Fruit fly (Drosophila melanogaster) whole organism, prepupa: ENCODE results near the gene CG43678.

Experiments used
- Blimp-1 ChIP-seq: fragments of 200-800 bp; sonication (Bioruptor generic); optimal IDR thresholded peaks from 3 replicates; lab custom pipeline; 2017; ENCODE audit warnings: missing biosample characterization, missing genetic modification characterization, mild to moderate bottlenecking, moderate library complexity, missing genetic modification reagents
- CG10631 ChIP-seq: fragments of 200-800 bp; sonication (Bioruptor generic); optimal IDR thresholded peaks from 2 replicates; lab custom pipeline; 2016; ENCODE audit warnings: missing biosample characterization, missing genetic modification characterization
- CG10669 ChIP-seq: fragments of 200-800 bp; sonication (Bioruptor generic); optimal IDR thresholded peaks from 3 replicates; lab custom pipeline; 2018; ENCODE audit warnings: missing biosample characterization, mild to moderate bottlenecking, missing genetic modification characterization, moderate library complexity
- CG11294 ChIP-seq: fragments of 200-800 bp; sonication (Bioruptor generic); IDR thresholded peaks from 2 replicates; pipeline ENCODE4 v1.3.6; 2022; ENCODE audit warnings: missing biosample characterization, missing genetic modification characterization
- CG11762 ChIP-seq: fragments of 200-800 bp; sonication (Bioruptor generic); optimal IDR thresholded peaks from 3 replicates; lab custom pipeline; 2016; ENCODE audit warnings: missing biosample characterization, missing genetic modification characterization; ENCODE audit not compliant: insufficient read depth
- CG11902 ChIP-seq: fragments of 200-800 bp; sonication (Bioruptor generic); optimal IDR thresholded peaks from 3 replicates; lab custom pipeline; 2016; ENCODE audit warnings: missing biosample characterization, missing genetic modification characterization
- CG15336 ChIP-seq: fragments of 200-800 bp; sonication (Bioruptor generic); IDR thresholded peaks from 2 replicates; pipeline ENCODE4 v1.3.6; 2022; ENCODE audit warnings: missing biosample characterization, missing genetic modification characterization
- CG1621 ChIP-seq: fragments of 200-800 bp; sonication (Bioruptor generic); optimal IDR thresholded peaks from 3 replicates; lab custom pipeline; 2018; ENCODE audit warnings: missing biosample characterization, mild to moderate bottlenecking, missing genetic modification characterization
- CG3032 ChIP-seq: fragments of 200-800 bp; optimal IDR thresholded peaks from 2 replicates; lab custom pipeline; 2019; ENCODE audit warnings: missing biosample characterization, mild to moderate bottlenecking, missing genetic modification characterization, moderate library complexity
- CG31627 ChIP-seq: fragments of 200-800 bp; sonication (Bioruptor generic); optimal IDR thresholded peaks from 3 replicates; lab custom pipeline; 2016; ENCODE audit warnings: missing biosample characterization, missing genetic modification characterization
- CG32006 ChIP-seq: fragments of 200-800 bp; sonication (Bioruptor generic); optimal IDR thresholded peaks from 3 replicates; lab custom pipeline; 2017; ENCODE audit warnings: missing biosample characterization, mild to moderate bottlenecking, missing genetic modification characterization
- CG34406 ChIP-seq: fragments of 200-800 bp; sonication (Bioruptor generic); optimal IDR thresholded peaks from 3 replicates; lab custom pipeline; 2016; ENCODE audit warnings: missing biosample characterization, missing genetic modification characterization
- CG3919 ChIP-seq: fragments of 200-800 bp; sonication (Bioruptor generic); optimal IDR thresholded peaks from 3 replicates; lab custom pipeline; 2016; ENCODE audit warnings: missing biosample characterization, missing genetic modification characterization
- CG6163 ChIP-seq: fragments of 200-800 bp; sonication (Bioruptor generic); IDR thresholded peaks from 3 replicates; pipeline ENCODE4 v1.3.6; 2022; ENCODE audit warnings: missing biosample characterization, missing genetic modification characterization
- CG6792 ChIP-seq: fragments of 200-800 bp; sonication (Bioruptor generic); optimal IDR thresholded peaks from 3 replicates; lab custom pipeline; 2016; ENCODE audit warnings: missing biosample characterization, missing genetic modification characterization
- CG6854 ChIP-seq: fragments of 200-800 bp; sonication (Bioruptor generic); optimal IDR thresholded peaks from 2 replicates; lab custom pipeline; 2017; ENCODE audit warnings: missing biosample characterization, mild to moderate bottlenecking, missing genetic modification characterization
- CG8319 ChIP-seq: fragments of 200-800 bp; sonication (Bioruptor generic); optimal IDR thresholded peaks from 3 replicates; lab custom pipeline; 2016; ENCODE audit warnings: missing biosample characterization, missing genetic modification characterization
- Eip75B ChIP-seq: fragments of 200-800 bp; sonication (Bioruptor generic); optimal IDR thresholded peaks from 3 replicates; lab custom pipeline; 2016; ENCODE audit warnings: missing biosample characterization, missing genetic modification characterization
- Eip78C ChIP-seq: fragments of 200-800 bp; sonication (Bioruptor generic); peaks from one replicate; lab custom pipeline; 2016; ENCODE audit warnings: missing biosample characterization, missing genetic modification characterization
- Eip93F ChIP-seq: fragments of 200-800 bp; sonication (Bioruptor generic); optimal IDR thresholded peaks from 2 replicates; lab custom pipeline; 2016; ENCODE audit warnings: missing biosample characterization, mild to moderate bottlenecking, missing genetic modification characterization
- Ets21C ChIP-seq: fragments of 200-800 bp; sonication (Bioruptor generic); optimal IDR thresholded peaks from 3 replicates; lab custom pipeline; 2016; ENCODE audit warnings: missing biosample characterization, missing genetic modification characterization
- Ets96B ChIP-seq: fragments of 200-800 bp; optimal IDR thresholded peaks from 2 replicates; lab custom pipeline; 2019; ENCODE audit warnings: missing biosample characterization, mild to moderate bottlenecking, missing genetic modification characterization, moderate library complexity
- Gug ChIP-seq: fragments of 200-800 bp; sonication (Bioruptor generic); IDR thresholded peaks from 2 replicates; pipeline ENCODE4 v1.3.6; 2022; ENCODE audit warnings: missing biosample characterization, missing genetic modification characterization
- Hr39 ChIP-seq: fragments of 200-800 bp; sonication (Bioruptor generic); optimal IDR thresholded peaks from 2 replicates; lab custom pipeline; 2016; ENCODE audit warnings: missing biosample characterization, missing genetic modification characterization
- Lpt ChIP-seq: fragments of 200-800 bp; sonication (Bioruptor generic); optimal IDR thresholded peaks from 3 replicates; lab custom pipeline; 2016; ENCODE audit warnings: missing biosample characterization, missing genetic modification characterization
- Met ChIP-seq: fragments of 200-800 bp; sonication (Bioruptor generic); optimal IDR thresholded peaks from 3 replicates; lab custom pipeline; 2016; ENCODE audit warnings: missing biosample characterization, missing genetic modification characterization
- Smox ChIP-seq: fragments of 200-800 bp; sonication (Bioruptor generic); optimal IDR thresholded peaks from 3 replicates; lab custom pipeline; 2016; ENCODE audit warnings: missing biosample characterization, missing genetic modification characterization
- Sox102F ChIP-seq: fragments of 200-800 bp; sonication (Bioruptor generic); optimal IDR thresholded peaks from 2 replicates; lab custom pipeline; 2016; ENCODE audit warnings: missing biosample characterization, mild to moderate bottlenecking, missing genetic modification characterization
- Sox14 ChIP-seq: fragments of 200-800 bp; sonication (Bioruptor generic); optimal IDR thresholded peaks from 3 replicates; lab custom pipeline; 2016; ENCODE audit warnings: missing biosample characterization, missing genetic modification characterization
- Sox15 ChIP-seq: fragments of 200-800 bp; sonication (Bioruptor generic); optimal IDR thresholded peaks from 3 replicates; lab custom pipeline; 2016; ENCODE audit warnings: missing biosample characterization, missing genetic modification characterization
- acj6 ChIP-seq: fragments of 200-800 bp; sonication (Bioruptor generic); optimal IDR thresholded peaks from 3 replicates; lab custom pipeline; 2016; ENCODE audit warnings: missing biosample characterization, missing genetic modification characterization
- cyc ChIP-seq: fragments of 200-800 bp; sonication (Bioruptor generic); optimal IDR thresholded peaks from 3 replicates; lab custom pipeline; 2016; ENCODE audit warnings: missing biosample characterization, missing genetic modification characterization
- dac ChIP-seq: fragments of 200-800 bp; sonication (Bioruptor generic); optimal IDR thresholded peaks from 2 replicates; lab custom pipeline; 2017; ENCODE audit warnings: missing biosample characterization, mild to moderate bottlenecking, missing genetic modification characterization
- eg ChIP-seq: fragments of 200-800 bp; sonication (Bioruptor generic); IDR thresholded peaks from 3 replicates; pipeline ENCODE4 v1.3.6; 2022; ENCODE audit warnings: missing biosample characterization, missing genetic modification characterization
- esn ChIP-seq: fragments of 200-800 bp; sonication (Bioruptor generic); optimal IDR thresholded peaks from 2 replicates; lab custom pipeline; 2016; ENCODE audit warnings: missing biosample characterization, mild to moderate bottlenecking, missing genetic modification characterization, moderate library complexity
- fd59A ChIP-seq: fragments of 200-800 bp; sonication (Bioruptor generic); optimal IDR thresholded peaks from 2 replicates; lab custom pipeline; 2017; ENCODE audit warnings: missing biosample characterization, mild to moderate bottlenecking, missing genetic modification characterization, missing genetic modification reagents
- fkh ChIP-seq: fragments of 200-800 bp; sonication (Bioruptor generic); optimal IDR thresholded peaks from 3 replicates; lab custom pipeline; 2017; ENCODE audit warnings: missing biosample characterization, mild to moderate bottlenecking, missing genetic modification characterization, moderate library complexity
- pdm3 ChIP-seq: fragments of 200-800 bp; sonication (Bioruptor generic); optimal IDR thresholded peaks from 3 replicates; lab custom pipeline; 2016; ENCODE audit warnings: missing biosample characterization, missing genetic modification characterization
- salr ChIP-seq, 2 experiments: fragments of 200-800 bp; sonication (Bioruptor generic); optimal IDR thresholded peaks; 3 replicates each; lab custom pipeline; 2016 to 2018; ENCODE audit warnings: missing biosample characterization in 2 of 2, missing genetic modification characterization in 2 of 2, mild to moderate bottlenecking in 1 of 2
- ss ChIP-seq, 2 experiments: fragments of 200-800 bp; sonication (Bioruptor generic); optimal IDR thresholded peaks; 2 replicates in 1 of 2; 3 replicates in 1 of 2; lab custom pipeline; 2017 to 2018; ENCODE audit warnings: mild to moderate bottlenecking in 2 of 2, missing biosample characterization in 2 of 2, missing genetic modification characterization in 2 of 2, moderate library complexity in 1 of 2
- svp ChIP-seq: fragments of 200-800 bp; sonication (Bioruptor generic); peaks from one replicate; lab custom pipeline; 2016; ENCODE audit warnings: missing biosample characterization, missing genetic modification characterization
- topi ChIP-seq: fragments of 200-800 bp; sonication (Bioruptor generic); optimal IDR thresholded peaks from 3 replicates; lab custom pipeline; 2016; ENCODE audit warnings: missing biosample characterization, missing genetic modification characterization

The CG43678 gene

DNA sequence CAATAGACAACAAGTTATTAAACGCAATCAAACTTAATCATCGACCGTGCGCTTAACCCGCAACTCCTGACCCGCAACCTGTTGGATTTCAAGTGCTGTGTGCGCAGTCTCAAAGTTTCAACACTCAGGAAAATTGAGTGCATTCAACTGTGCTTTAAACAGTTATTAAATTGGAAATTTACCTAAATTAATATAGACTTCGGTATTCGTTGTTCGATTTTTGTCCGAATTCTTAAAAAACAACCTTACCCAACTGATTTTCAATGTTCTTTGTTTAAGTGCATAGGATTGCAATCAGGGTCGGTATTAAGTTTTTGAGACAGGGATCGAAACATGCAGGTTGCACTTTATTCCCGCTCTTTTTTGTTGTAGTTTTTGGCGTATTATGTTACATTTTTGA, 44.2 kb downstream of the CG43678 start (continued):
- TF ChIP-seq Eip93F (GFP tag; lab: Kevin White, UChicago): no peak
- TF ChIP-seq Ets21C (GFP tag; lab: Kevin White, UChicago): no peak
- TF ChIP-seq acj6: peak; percentile 52
- TF ChIP-seq fd59A (GFP tag; lab: Kevin White, UChicago): no peak
- TF ChIP-seq Met (GFP tag; lab: Kevin White, UChicago): peak; percentile 60
- peak; percentile 82 for TF ChIP-seq CG6163
- peak; percentile 66 for TF ChIP-seq esn (GFP tag; lab: Kevin White, UChicago)
- peak; percentile 72 for TF ChIP-seq svp
- TF ChIP-seq CG8319: peak; percentile 27
- no peak for TF ChIP-seq Blimp-1
- peak; percentile 46 for TF ChIP-seq CG10631 (GFP tag; lab: Kevin White, UChicago)
- peak; percentile 60 for TF ChIP-seq pdm3 (GFP tag; lab: Kevin White, UChicago)

dm6 chr3L:14999284-15000019, 49.8 kb downstream of the CG43678 start, which contains the start of the genes mRpL39 and Prosbeta2:
TSS of gene mRpL39 (minus strand) at chr3L:14999666.
TSS of gene Prosbeta2 (plus strand) at chr3L:14999951.
- TF ChIP-seq Lpt (GFP tag; lab: Kevin White, UChicago) (peak; percentile 23), Hr39 (no peak), topi (GFP tag; lab: Kevin White, UChicago) (peak; percentile 33), CG34406 (GFP tag; lab: Kevin White, UChicago) (no peak), eg (GFP tag; lab: Robert Waterston, UW) (peak; percentile 77), CG3919 (no peak), esn (GFP tag; lab: Kevin White, UChicago) (peak; percentile 35), Sox102F (GFP tag; lab: Kevin White, UChicago) (no peak), CG6792 (GFP tag; lab: Kevin White, UChicago) (no peak), Eip75B (GFP tag; lab: Kevin White, UChicago) (no peak), CG11294 (peak; percentile 56; the same call in 1 of the 2 replicates), CG6854 (GFP tag; lab: Kevin White, UChicago) (no peak), Smox (GFP tag; lab: Kevin White, UChicago) (no peak), Sox14 (GFP tag; lab: Kevin White, UChicago) (no peak), Gug (GFP tag; lab: Robert Waterston, UW) (peak; percentile 27; the same call in 1 of the 2 replicates), fkh (GFP tag; lab: Kevin White, UChicago) (peak; percentile 6), Ets96B (tag; lab: Kevin White, UChicago) (peak; percentile 29), CG15336 (GFP tag; lab: Robert Waterston, UW) (peak; percentile 38; the same call in 1 of the 2 replicates), CG31627 (GFP tag; lab: Kevin White, UChicago) (no peak), svp (peak; percentile 55), Sox15 (no peak), dac (GFP tag; lab: Kevin White, UChicago) (no peak), CG1621 (tag; lab: Kevin White, UChicago) (no peak), CG11762 (GFP tag; lab: Kevin White, UChicago) (peak; percentile 51), Eip78C (GFP tag; lab: Kevin White, UChicago) (peak; percentile 36), CG10631 (GFP tag; lab: Kevin White, UChicago) (peak; percentile 63), CG11902 (GFP tag; lab: Kevin White, UChicago) (peak; percentile 62), cyc (GFP tag; lab: Kevin White, UChicago) (peak; percentile 38), CG3032 (tag; lab: Kevin White, UChicago) (peak; percentile 78), CG10669 (peak; percentile 29), CG32006 (no peak), ss (GFP tag; optimal IDR thresholded peaks at IDR 0.05; lab: Kevin White, UChicago) (no peak), fd59A (GFP tag; lab: Kevin White, UChicago) (no peak), salr (GFP tag; optimal IDR thresholded peaks at IDR 0.05; lab: Kevin White, UChicago) (no peak)
- TF ChIP-seq, all 60 proteins: peak for 17
